Worm (Caenorhabditis elegans) whole organism, young adult: Measurements from ENCODE around the gene sptl-3.

ENCODE experiments used
- B0019.2 ChIP-seq: fragments of 200-800 bp; sonication (Bioruptor generic); conservative IDR thresholded peaks from 2 replicates; pipeline ENCODE4 v1.3.6; 2022; ENCODE audit warnings: missing genetic modification reagents, missing genetic modification characterization, missing compliant biosample characterization
- D2030.7 ChIP-seq: fragments of 200-800 bp; sonication (Bioruptor generic); IDR thresholded peaks from 2 replicates; pipeline ENCODE4 v1.3.6; 2022; ENCODE audit warnings: missing genetic modification reagents, missing genetic modification characterization, missing compliant biosample characterization
- F23B12.7 ChIP-seq: sonication (generic microtip); optimal IDR thresholded peaks from 2 replicates; lab custom pipeline; 2017; ENCODE audit warnings: missing genetic modification characterization, mild to moderate bottlenecking, missing compliant biosample characterization, antibody characterized with exemption, moderate library complexity; ENCODE audit not compliant: insufficient read depth
- F33H1.4 ChIP-seq: fragments of 200-800 bp; sonication (Bioruptor generic); IDR thresholded peaks from 2 replicates; pipeline ENCODE4 v1.3.6; 2022; ENCODE audit warnings: missing genetic modification reagents, missing genetic modification characterization, missing compliant biosample characterization
- F39B2.1 ChIP-seq: fragments of 200-800 bp; sonication (Bioruptor generic); IDR thresholded peaks from 2 replicates; pipeline ENCODE4 v1.3.6; 2022; ENCODE audit warnings: missing genetic modification reagents, missing genetic modification characterization, missing compliant biosample characterization
- F52B5.7 ChIP-seq: sonication (generic microtip); optimal IDR thresholded peaks from 2 replicates; lab custom pipeline; 2016; ENCODE audit warnings: mild to moderate bottlenecking, missing genetic modification characterization, missing compliant biosample characterization
- F57A8.1 ChIP-seq: fragments of 200-800 bp; sonication (Bioruptor generic); optimal IDR thresholded peaks from 2 replicates; lab custom pipeline; 2018; ENCODE audit warnings: mild to moderate bottlenecking, missing genetic modification characterization, moderate library complexity, missing compliant biosample characterization
- T07F8.4 ChIP-seq: sonication (generic microtip); optimal IDR thresholded peaks from 2 replicates; lab custom pipeline; 2016; ENCODE audit warnings: mild to moderate bottlenecking, missing genetic modification characterization, moderate library complexity, missing compliant biosample characterization
- Y53F4B.3 ChIP-seq: fragments of 200-800 bp; sonication (Bioruptor generic); IDR thresholded peaks from 2 replicates; pipeline ENCODE4 v1.3.6; 2022; ENCODE audit warnings: missing genetic modification reagents, missing genetic modification characterization, missing compliant biosample characterization
- Y53G8AR.9 ChIP-seq: fragments of 200-800 bp; sonication (Bioruptor generic); conservative IDR thresholded peaks from 2 replicates; pipeline ENCODE4 v1.3.6; 2022; ENCODE audit warnings: missing genetic modification reagents, missing genetic modification characterization, missing compliant biosample characterization
- aptf-2 ChIP-seq: fragments of 200-800 bp; sonication (Bioruptor generic); conservative IDR thresholded peaks from 2 replicates; pipeline ENCODE4 v1.3.6; 2022; ENCODE audit warnings: missing genetic modification reagents, missing genetic modification characterization, missing compliant biosample characterization
- atf-7 ChIP-seq: sonication (generic microtip); optimal IDR thresholded peaks from 2 replicates; lab custom pipeline; 2017; ENCODE audit warnings: mild to moderate bottlenecking, missing genetic modification characterization, missing compliant biosample characterization
- athp-1 ChIP-seq: sonication (generic microtip); optimal IDR thresholded peaks from 2 replicates; lab custom pipeline; 2017; ENCODE audit warnings: mild to moderate bottlenecking, missing genetic modification characterization, missing compliant biosample characterization
- attf-5 ChIP-seq: fragments of 200-800 bp; sonication (Bioruptor generic); optimal IDR thresholded peaks from 2 replicates; lab custom pipeline; 2018; ENCODE audit warnings: mild to moderate bottlenecking, missing genetic modification characterization, missing compliant biosample characterization
- attf-6 ChIP-seq: fragments of 200-800 bp; sonication (Bioruptor generic); IDR thresholded peaks from 2 replicates; pipeline ENCODE4 v1.3.6; 2022; ENCODE audit warnings: missing genetic modification reagents, missing genetic modification characterization, missing compliant biosample characterization
- bed-2 ChIP-seq: fragments of 200-800 bp; sonication (Bioruptor generic); IDR thresholded peaks from 2 replicates; pipeline ENCODE4 v1.3.6; 2022; ENCODE audit warnings: missing genetic modification reagents, missing genetic modification characterization, missing compliant biosample characterization
- cebp-1 ChIP-seq, 2 experiments: fragments of 200-800 bp in 1 of 2; sonication (Bioruptor generic) in 1 of 2; sonication (generic microtip) in 1 of 2; IDR thresholded peaks in 1 of 2; optimal IDR thresholded peaks in 1 of 2; 2 replicates each; pipeline versions ENCODE4 v1.3.6 to Lab custom; 2017 to 2022; ENCODE audit warnings: missing compliant biosample characterization in 2 of 2, missing genetic modification characterization in 2 of 2, mild to moderate bottlenecking in 1 of 2, missing genetic modification reagents in 1 of 2, moderate library complexity in 1 of 2
- ceh-100 ChIP-seq: fragments of 200-800 bp; sonication (Bioruptor generic); IDR thresholded peaks from 2 replicates; pipeline ENCODE4 v1.3.6; 2022; ENCODE audit warnings: missing genetic modification reagents, missing genetic modification characterization, missing compliant biosample characterization
- ceh-27 ChIP-seq: fragments of 200-800 bp; sonication (Bioruptor generic); optimal IDR thresholded peaks from 2 replicates; lab custom pipeline; 2018; ENCODE audit warnings: mild to moderate bottlenecking, missing genetic modification characterization, moderate library complexity, missing compliant biosample characterization
- chd-7 ChIP-seq: sonication (generic microtip); optimal IDR thresholded peaks from 2 replicates; lab custom pipeline; 2016; ENCODE audit warnings: mild to moderate bottlenecking, missing genetic modification characterization, moderate library complexity, missing compliant biosample characterization
- die-1 ChIP-seq: sonication (generic microtip); optimal IDR thresholded peaks from 2 replicates; lab custom pipeline; 2016; ENCODE audit warnings: missing genotype, mild to moderate bottlenecking, missing genetic modification characterization, missing compliant biosample characterization
- dox-1 ChIP-seq: fragments of 200-800 bp; sonication (Bioruptor generic); IDR thresholded peaks from 2 replicates; pipeline ENCODE4 v1.3.6; 2022; ENCODE audit warnings: missing genetic modification reagents, missing genetic modification characterization, missing compliant biosample characterization
- dpff-1 ChIP-seq: sonication (generic microtip); optimal IDR thresholded peaks from 2 replicates; lab custom pipeline; 2017; ENCODE audit warnings: mild to moderate bottlenecking, missing genetic modification characterization, missing compliant biosample characterization
- dpl-1 ChIP-seq: fragments of 150-350 bp; optimal IDR thresholded peaks from 2 replicates; lab custom pipeline; 2014; ENCODE audit warnings: missing biosample characterization, missing genetic modification reagents, missing genetic modification characterization
- egl-18 ChIP-seq: fragments of 200-800 bp; sonication (Bioruptor generic); IDR thresholded peaks from 2 replicates; pipeline ENCODE4 v1.3.6; 2022; ENCODE audit warnings: missing genetic modification reagents, missing genetic modification characterization, missing compliant biosample characterization
- egl-44 ChIP-seq: fragments of 200-800 bp; sonication (Bioruptor generic); IDR thresholded peaks from 2 replicates; pipeline ENCODE4 v1.3.6; 2022; ENCODE audit warnings: missing genetic modification reagents, missing genetic modification characterization, missing compliant biosample characterization
- egrh-3 ChIP-seq: fragments of 200-800 bp; sonication (Bioruptor generic); IDR thresholded peaks from 2 replicates; pipeline ENCODE4 v1.3.6; 2022; ENCODE audit warnings: missing genetic modification reagents, missing genetic modification characterization, missing compliant biosample characterization
- ekl-4 ChIP-seq: fragments of 200-800 bp; sonication (Bioruptor generic); IDR thresholded peaks from 2 replicates; pipeline ENCODE4 v1.3.6; 2022; ENCODE audit warnings: missing genetic modification reagents, missing genetic modification characterization, missing compliant biosample characterization
- gei-17 ChIP-seq: fragments of 200-800 bp; sonication (Bioruptor generic); optimal IDR thresholded peaks from 2 replicates; lab custom pipeline; 2018; ENCODE audit warnings: mild to moderate bottlenecking, missing genetic modification characterization, missing compliant biosample characterization
- hlh-12 ChIP-seq: sonication (generic microtip); optimal IDR thresholded peaks from 2 replicates; lab custom pipeline; 2016; ENCODE audit warnings: missing genetic modification characterization, missing compliant biosample characterization
- hlh-26 ChIP-seq: fragments of 200-800 bp; sonication (Bioruptor generic); conservative IDR thresholded peaks from 2 replicates; pipeline ENCODE4 v1.3.6; 2022; ENCODE audit warnings: missing genetic modification reagents, missing genetic modification characterization, missing compliant biosample characterization
- hmg-1.2 ChIP-seq: fragments of 200-800 bp; sonication (Bioruptor generic); IDR thresholded peaks from 2 replicates; pipeline ENCODE4 v1.3.6; 2022; ENCODE audit warnings: missing genetic modification reagents, missing genetic modification characterization, missing compliant biosample characterization
- hrde-1 ChIP-seq: sonication (generic microtip); optimal IDR thresholded peaks from 2 replicates; lab custom pipeline; 2016; ENCODE audit warnings: missing genetic modification characterization, mild to moderate bottlenecking, missing compliant biosample characterization, moderate library complexity, missing genotype, missing genetic modification reagents, borderline replicate concordance
- hsf-1 ChIP-seq: fragments of 200-800 bp; sonication (Bioruptor generic); IDR thresholded peaks from 2 replicates; pipeline ENCODE4 v1.3.6; 2022; ENCODE audit warnings: missing genetic modification reagents, missing genetic modification characterization, missing compliant biosample characterization
- let-607 ChIP-seq, 2 experiments: fragments of 200-800 bp in 1 of 2; sonication (Bioruptor generic) in 1 of 2; sonication (generic microtip) in 1 of 2; optimal IDR thresholded peaks; 2 replicates each; lab custom pipeline; 2016 to 2018; ENCODE audit warnings: mild to moderate bottlenecking in 2 of 2, missing compliant biosample characterization in 2 of 2, missing genetic modification characterization in 2 of 2, moderate library complexity in 2 of 2, missing genotype in 1 of 2
- lir-1 ChIP-seq: fragments of 200-800 bp; sonication (Bioruptor generic); conservative IDR thresholded peaks from 2 replicates; pipeline ENCODE4 v1.3.6; 2022; ENCODE audit warnings: missing genetic modification reagents, missing genetic modification characterization, missing compliant biosample characterization
- madf-3 ChIP-seq: fragments of 200-800 bp; sonication (Bioruptor generic); IDR thresholded peaks from 2 replicates; pipeline ENCODE4 v1.3.6; 2022; ENCODE audit warnings: missing genetic modification reagents, missing genetic modification characterization, missing compliant biosample characterization
- madf-6 ChIP-seq: fragments of 200-800 bp; sonication (Bioruptor generic); IDR thresholded peaks from 2 replicates; pipeline ENCODE4 v1.3.6; 2022; ENCODE audit warnings: missing genetic modification reagents, missing genetic modification characterization, missing compliant biosample characterization
- nhr-179 ChIP-seq: sonication (generic microtip); optimal IDR thresholded peaks from 2 replicates; lab custom pipeline; 2016; ENCODE audit warnings: mild to moderate bottlenecking, missing genetic modification characterization, missing compliant biosample characterization
- nhr-27 ChIP-seq: fragments of 200-800 bp; sonication (Bioruptor generic); optimal IDR thresholded peaks from 2 replicates; lab custom pipeline; 2018; ENCODE audit warnings: mild to moderate bottlenecking, missing genetic modification characterization, moderate library complexity, missing compliant biosample characterization
- pha-4 ChIP-seq: fragments of 150-350 bp; sonication (generic microtip); optimal IDR thresholded peaks from 2 replicates; lab custom pipeline; 2014; ENCODE audit warnings: missing biosample characterization, missing genetic modification reagents, missing genetic modification characterization
- rcor-1 ChIP-seq: fragments of 200-800 bp; sonication (Bioruptor generic); IDR thresholded peaks from 2 replicates; pipeline ENCODE4 v1.3.6; 2022; ENCODE audit warnings: missing genetic modification reagents, missing genetic modification characterization, missing compliant biosample characterization
- rec-8 ChIP-seq, 2 experiments: sonication (generic microtip); optimal IDR thresholded peaks; 2 replicates each; lab custom pipeline; 2016; ENCODE audit warnings: mild to moderate bottlenecking in 2 of 2, missing genetic modification characterization in 2 of 2, missing genetic modification reagents in 2 of 2, missing genotype in 2 of 2, missing biosample characterization in 1 of 2, missing compliant biosample characterization in 1 of 2, moderate library complexity in 1 of 2
- tbp1 ChIP-seq: fragments of 200-800 bp; sonication (Bioruptor generic); optimal IDR thresholded peaks from 2 replicates; lab custom pipeline; 2018; ENCODE audit warnings: mild to moderate bottlenecking, missing genetic modification characterization, missing compliant biosample characterization
- tlf-1 ChIP-seq: fragments of 200-800 bp; sonication (Bioruptor generic); optimal IDR thresholded peaks from 2 replicates; lab custom pipeline; 2018; ENCODE audit warnings: mild to moderate bottlenecking, missing genetic modification characterization, missing compliant biosample characterization
- unc-62 ChIP-seq: fragments of 150-350 bp; optimal IDR thresholded peaks from 2 replicates; lab custom pipeline; 2014; ENCODE audit warnings: missing biosample characterization, missing genetic modification reagents, missing genetic modification characterization
- zfh-2 ChIP-seq: fragments of 200-800 bp; sonication (Bioruptor generic); conservative IDR thresholded peaks from 2 replicates; pipeline ENCODE4 v1.3.6; 2022; ENCODE audit warnings: missing genetic modification reagents, missing genetic modification characterization, missing compliant biosample characterization
- ztf-3 ChIP-seq: fragments of 200-800 bp; sonication (Bioruptor generic); optimal IDR thresholded peaks from 2 replicates; lab custom pipeline; 2018; ENCODE audit warnings: mild to moderate bottlenecking, missing genetic modification characterization, missing compliant biosample characterization

Gene sptl-3

DNA sequence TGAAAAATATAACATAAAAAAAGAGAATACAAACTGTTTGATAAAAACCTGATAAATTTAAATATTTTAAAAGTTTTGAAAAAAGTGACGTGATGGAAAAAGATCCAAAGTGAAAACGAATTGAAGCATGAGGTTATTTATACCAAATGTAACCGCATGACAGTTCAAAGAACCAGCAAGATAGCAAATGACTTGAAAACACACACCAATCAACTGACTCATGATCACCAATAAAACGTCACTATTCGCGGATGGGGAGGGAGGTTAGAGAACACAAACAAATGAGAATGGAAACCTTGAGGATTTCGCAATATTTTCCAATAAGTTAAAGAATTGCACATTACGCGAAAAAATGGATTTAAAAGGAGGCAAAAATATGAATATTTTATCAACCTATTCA lies 16.3 kb downstream of the sptl-3 start, which contains the start of gene C06B3.7 (continued):
- TF ChIP-seq egl-18 (GFP tag; lab: Robert Waterston, UW) (no peak), tbp1 (peak; percentile 55), F52B5.7 (tag; lab: Kevin White, UChicago) (no peak), madf-3 (GFP tag; lab: Robert Waterston, UW) (0 out of 2 replicates have a peak, but pooled peaks have one; percentile 2), Y53F4B.3 (GFP tag; lab: Robert Waterston, UW) (no peak), nhr-179 (tag; lab: Kevin White, UChicago) (no peak), F57A8.1 (GFP tag; lab: Kevin White, UChicago) (no peak), F33H1.4 (GFP tag; lab: Robert Waterston, UW) (no peak), ztf-3 (GFP tag; lab: Kevin White, UChicago) (no peak), ceh-100 (GFP tag; lab: Robert Waterston, UW) (no peak), attf-5 (GFP tag; lab: Kevin White, UChicago) (peak; percentile 72), dpl-1 (GFP tag; lab: Kevin White, UChicago) (no peak), cebp-1 (GFP tag; IDR thresholded peaks at IDR 0.05; lab: Robert Waterston, UW) (peak; percentile 98), cebp-1 (tag; optimal IDR thresholded peaks at IDR 0.05; lab: Kevin White, UChicago) (peak; percentile 99), nhr-27 (tag; lab: Kevin White, UChicago) (no peak), madf-6 (GFP tag; lab: Robert Waterston, UW) (no peak), ekl-4 (GFP tag; lab: Robert Waterston, UW) (no peak), B0019.2 (no peak), F39B2.1 (no peak), D2030.7 (GFP tag; lab: Robert Waterston, UW) (no peak), egrh-3 (GFP tag; lab: Robert Waterston, UW) (no peak), gei-17 (GFP tag; lab: Kevin White, UChicago) (no peak), F23B12.7 (tag; lab: Kevin White, UChicago) (peak; percentile 14), lir-1 (GFP tag; lab: Robert Waterston, UW) (peak; percentile 34; the same call in 1 of the 2 replicates), attf-6 (no peak), rec-8 (tag; optimal IDR thresholded peaks at IDR 0.05; lab: Kevin White, UChicago) (no peak), ceh-27 (GFP tag; lab: Kevin White, UChicago) (peak; percentile 4), pha-4 (tag; lab: Kevin White, UChicago) (peak; percentile 91), hlh-26 (GFP tag; lab: Robert Waterston, UW) (no peak), rcor-1 (GFP tag; lab: Robert Waterston, UW) (0 out of 2 replicates have a peak, but pooled peaks have one; percentile 8), zfh-2 (GFP tag; lab: Robert Waterston, UW) (no peak), die-1 (tag; lab: Kevin White, UChicago) (no peak), hsf-1 (no peak), bed-2 (GFP tag; lab: Robert Waterston, UW) (no peak), Y53G8AR.9 (no peak), atf-7 (peak; percentile 96), dpff-1 (no peak), unc-62 (GFP tag; lab: Kevin White, UChicago) (peak; percentile 62), let-607 (tag; optimal IDR thresholded peaks at IDR 0.05; lab: Kevin White, UChicago) (peak in 1 of 2 experiments; percentile 47), T07F8.4 (no peak), hrde-1 (tag; lab: Kevin White, UChicago) (no peak), athp-1 (tag; lab: Kevin White, UChicago) (no peak), egl-44 (GFP tag; lab: Robert Waterston, UW) (peak; percentile 37; the same call in 1 of the 2 replicates), dox-1 (GFP tag; lab: Robert Waterston, UW) (no peak), hlh-12 (tag; lab: Kevin White, UChicago) (no peak), hmg-1.2 (GFP tag; lab: Robert Waterston, UW) (no peak; the same call in 1 of the 2 replicates), tlf-1 (GFP tag; lab: Kevin White, UChicago) (peak; percentile 59), chd-7 (tag; lab: Kevin White, UChicago) (no peak), aptf-2 (GFP tag; lab: Robert Waterston, UW) (no peak)
